Worm (Caenorhabditis elegans): ENCODE measurements around the gene R05H10.1.
A peak's percentile ranks its signal among the peaks of the same experiment; 100 is the strongest.
"Not testable (repeated sequence)": the region's sequence is repeated elsewhere in the genome, so short reads cannot be mapped to it uniquely, and the experiment has no call there.

R05H10.1 gene

ce11 chrII:14851483-14851882 is at the start of gene R05H10.1:
TSS of gene R05H10.1 (plus strand) at chrII:14851816.
- TF ChIP-seq nhr-28 (tag; optimal IDR thresholded peaks at IDR 0.05) (peak; percentile 91), mdl-1 (tag; optimal IDR thresholded peaks at IDR 0.05) (peak in 1 of 2 experiments; percentile 0), ZK337.2 (GFP tag; IDR thresholded peaks at IDR 0.05) (no peak)

ce11 chrII:14802527-14802926 is 49.1 kb upstream of the R05H10.1 start:
- TF ChIP-seq F26F4.8 (GFP tag; conservative IDR thresholded peaks at IDR 0.05) (0 out of 2 replicates have a peak, but pooled peaks have one; percentile 47), madf-5 (GFP tag; IDR thresholded peaks at IDR 0.05) (0 out of 4 replicates have a peak, but pooled peaks of 1 of the 2 experiments have one; percentile 58), pha-4 (GFP tag; IDR thresholded peaks at IDR 0.05) (peak; percentile 46; the same call in 1 of the 2 replicates), vab-7 (GFP tag; IDR thresholded peaks at IDR 0.05) (peak; percentile 57), lim-7 (GFP tag; IDR thresholded peaks at IDR 0.05) (peak; percentile 11; the same call in 1 of the 2 replicates), Y75B8A.6 (GFP tag; IDR thresholded peaks at IDR 0.05) (0 out of 2 replicates have a peak, but pooled peaks have one; percentile 32), mes-2 (tag; optimal IDR thresholded peaks at IDR 0.05; ENCODE audit: poor library complexity, severe bottlenecking) (peak; percentile 21), hmg-1.1 (GFP tag; IDR thresholded peaks at IDR 0.05) (0 out of 2 replicates have a peak, but pooled peaks have one; percentile 17), mdt-29 (GFP tag; IDR thresholded peaks at IDR 0.05) (0 out of 2 replicates have a peak, but pooled peaks have one; percentile 56), Y48G9A.11 (GFP tag; IDR thresholded peaks at IDR 0.05) (peak; percentile 9; the same call in 1 of the 2 replicates), lin-38 (GFP tag; IDR thresholded peaks at IDR 0.05) (peak; percentile 65), arid-1 (GFP tag; conservative IDR thresholded peaks at IDR 0.05) (peak; percentile 39; the same call in 1 of the 2 replicates), egl-43 (GFP tag; IDR thresholded peaks at IDR 0.05) (peak; percentile 58; the same call in 1 of the 2 replicates), dmd-6 (GFP tag; IDR thresholded peaks at IDR 0.05) (0 out of 2 replicates have a peak, but pooled peaks have one; percentile 8)
- TF ChIP-seq pha-4 (tag; optimal IDR thresholded peaks at IDR 0.05), result not testable (repeated sequence)

ce11 chrII:14804259-14804899 is 47.2 kb upstream of the R05H10.1 start, which contains the start of gene W01D2.3:
TSS of gene W01D2.3 (minus strand) at chrII:14804309.
- TF ChIP-seq F10B5.3 (tag; optimal IDR thresholded peaks at IDR 0.05), result peak; percentile 61
- TF ChIP-seq hmg-1.1 (GFP tag; IDR thresholded peaks at IDR 0.05), result peak; percentile 87
- TF ChIP-seq skn-1 (tag; optimal IDR thresholded peaks at IDR 0.05), result no peak
- TF ChIP-seq hlh-30 (tag; optimal IDR thresholded peaks at IDR 0.05; ENCODE audit: insufficient read depth), result peak; percentile 64
- peak; percentile 71 for TF ChIP-seq aly-2 (tag; optimal IDR thresholded peaks at IDR 0.05)
- peak in 1 of 2 experiments; percentile 65 for TF ChIP-seq hif-1 (tag; optimal IDR thresholded peaks at IDR 0.05)
- TF ChIP-seq lir-3 (tag; optimal IDR thresholded peaks at IDR 0.05), result peak; percentile 77
- TF ChIP-seq ceh-82 (tag; optimal IDR thresholded peaks at IDR 0.05), result no peak
- TF ChIP-seq nhr-10 (tag; optimal IDR thresholded peaks at IDR 0.05), result no peak
- peak; percentile 93 for TF ChIP-seq nhr-111 (GFP tag; optimal IDR thresholded peaks at IDR 0.05)
- peak; percentile 74; the same call in 1 of the 2 replicates for TF ChIP-seq lim-7 (GFP tag; IDR thresholded peaks at IDR 0.05)
- TF ChIP-seq nhr-28 (tag; optimal IDR thresholded peaks at IDR 0.05), result peak; percentile 1
- no peak for TF ChIP-seq sdz-12 (GFP tag; optimal IDR thresholded peaks at IDR 0.05)
- TF ChIP-seq lin-13 (GFP tag; optimal IDR thresholded peaks at IDR 0.05), result no peak
- TF ChIP-seq pha-4 (GFP tag; IDR thresholded peaks at IDR 0.05), result peak; percentile 83
- no peak for TF ChIP-seq pha-4 (tag; optimal IDR thresholded peaks at IDR 0.05)
- TF ChIP-seq egl-43 (GFP tag; IDR thresholded peaks at IDR 0.05), result peak; percentile 67
- no peak for TF ChIP-seq unc-39 (tag; optimal IDR thresholded peaks at IDR 0.05)
- no peak for TF ChIP-seq snpc-1.2 (GFP tag; IDR thresholded peaks at IDR 0.05)
- no peak for TF ChIP-seq T20F7.1 (GFP tag; optimal IDR thresholded peaks at IDR 0.05)
- no peak for TF ChIP-seq tag-97 (GFP tag; IDR thresholded peaks at IDR 0.05)
- no peak for TF ChIP-seq daf-12 (tag; optimal IDR thresholded peaks at IDR 0.05)
- TF ChIP-seq Y48G9A.11 (GFP tag; IDR thresholded peaks at IDR 0.05), result peak; percentile 69
- peak; percentile 89 for TF ChIP-seq nhr-42 (GFP tag; IDR thresholded peaks at IDR 0.05)
- TF ChIP-seq mxl-2 (GFP tag; conservative IDR thresholded peaks at IDR 0.05), result 0 out of 2 replicates have a peak, but pooled peaks have one; percentile 49
- TF ChIP-seq pqm-1 (tag; optimal IDR thresholded peaks at IDR 0.05), result no peak
- TF ChIP-seq daf-19 (GFP tag; conservative IDR thresholded peaks at IDR 0.05), result peak; percentile 85; the same call in 1 of the 2 replicates
- peak; percentile 92 for TF ChIP-seq T26A8.4 (GFP tag; IDR thresholded peaks at IDR 0.05)
- peak; percentile 92 for TF ChIP-seq nhr-102 (tag; optimal IDR thresholded peaks at IDR 0.05)
- TF ChIP-seq snpc-4 (tag; optimal IDR thresholded peaks at IDR 0.05), result peak; percentile 98
- no peak for TF ChIP-seq ama-1 (optimal IDR thresholded peaks at IDR 0.05)
- TF ChIP-seq nhr-77 (tag; optimal IDR thresholded peaks at IDR 0.05), result peak; percentile 39
- peak; percentile 53; the same call in 1 of the 2 replicates for TF ChIP-seq madf-9 (GFP tag; conservative IDR thresholded peaks at IDR 0.05)
- no peak for TF ChIP-seq nhr-237 (tag; optimal IDR thresholded peaks at IDR 0.05)
